Worm (Caenorhabditis elegans) whole organism, L2 larva: ENCODE data around the gene F12F6.1.
A peak's percentile ranks its signal among the peaks of the same experiment; 100 is the strongest.

ENCODE experiments used
- F13H6.1 ChIP-seq: sonication (generic microtip); optimal IDR thresholded peaks from 2 replicates; lab custom pipeline; 2016; ENCODE audit warnings: missing genetic modification characterization, missing compliant biosample characterization
- R02D3.7 ChIP-seq: fragments of 150-350 bp; optimal IDR thresholded peaks from 2 replicates; lab custom pipeline; 2014; ENCODE audit warnings: missing biosample characterization, missing genetic modification characterization
- Y55F3AM.14 ChIP-seq: fragments of 200-800 bp; sonication (Bioruptor generic); optimal IDR thresholded peaks from 2 replicates; lab custom pipeline; 2018; ENCODE audit warnings: mild to moderate bottlenecking, missing genetic modification characterization, missing compliant biosample characterization
- ZK546.5 ChIP-seq: sonication (generic microtip); optimal IDR thresholded peaks from 2 replicates; lab custom pipeline; 2017; ENCODE audit warnings: missing biosample characterization, missing genetic modification characterization
- alr-1 ChIP-seq: fragments of 150-350 bp; optimal IDR thresholded peaks from 2 replicates; lab custom pipeline; 2014; ENCODE audit warnings: missing biosample characterization, missing genetic modification characterization
- aly-2 ChIP-seq: fragments of 150-350 bp; optimal IDR thresholded peaks from 2 replicates; lab custom pipeline; 2014; ENCODE audit warnings: missing biosample characterization, missing genetic modification characterization
- ceh-16 ChIP-seq: fragments of 150-350 bp; optimal IDR thresholded peaks from 2 replicates; lab custom pipeline; 2014; ENCODE audit warnings: missing biosample characterization, missing genetic modification characterization
- ceh-82 ChIP-seq: fragments of 150-350 bp; optimal IDR thresholded peaks from 2 replicates; lab custom pipeline; 2014; ENCODE audit warnings: missing biosample characterization, missing genetic modification characterization
- crh-2 ChIP-seq: sonication (generic microtip); optimal IDR thresholded peaks from 2 replicates; lab custom pipeline; 2017; ENCODE audit warnings: missing biosample characterization, missing genetic modification characterization
- dmd-4 ChIP-seq: sonication (generic microtip); optimal IDR thresholded peaks from 2 replicates; lab custom pipeline; 2017; ENCODE audit warnings: missing biosample characterization, missing genetic modification characterization
- egl-27 ChIP-seq: sonication (generic microtip); optimal IDR thresholded peaks from 3 replicates; lab custom pipeline; 2017; ENCODE audit warnings: missing biosample characterization, missing genetic modification reagents, missing genetic modification characterization
- elt-1 ChIP-seq: fragments of 150-350 bp; optimal IDR thresholded peaks from 2 replicates; lab custom pipeline; 2014; ENCODE audit warnings: missing biosample characterization, missing genetic modification characterization
- elt-3 ChIP-seq: sonication (generic microtip); optimal IDR thresholded peaks from 2 replicates; lab custom pipeline; 2017; ENCODE audit warnings: missing biosample characterization, missing genetic modification characterization
- fos-1 ChIP-seq: fragments of 150-350 bp; optimal IDR thresholded peaks from 2 replicates; lab custom pipeline; 2014; ENCODE audit warnings: missing biosample characterization, missing genetic modification characterization
- gmeb-1 ChIP-seq: fragments of 150-350 bp; optimal IDR thresholded peaks from 2 replicates; lab custom pipeline; 2014; ENCODE audit warnings: missing biosample characterization, missing genetic modification characterization
- lin-13 ChIP-seq: fragments of 150-350 bp; optimal IDR thresholded peaks from 2 replicates; lab custom pipeline; 2014; ENCODE audit warnings: missing biosample characterization, missing genetic modification reagents, missing genetic modification characterization
- lsy-2 ChIP-seq, 2 experiments: fragments of 150-350 bp in 1 of 2; sonication (generic microtip) in 1 of 2; optimal IDR thresholded peaks; 2 replicates each; lab custom pipeline; 2014 to 2017; ENCODE audit warnings: missing biosample characterization in 2 of 2, missing genetic modification characterization in 2 of 2
- mab-5 ChIP-seq: fragments of 150-350 bp; optimal IDR thresholded peaks from 2 replicates; lab custom pipeline; 2014; ENCODE audit warnings: missing biosample characterization, missing genetic modification characterization
- mbf-1 ChIP-seq: sonication (generic microtip); optimal IDR thresholded peaks from 2 replicates; lab custom pipeline; 2017; ENCODE audit warnings: missing biosample characterization, missing genetic modification characterization
- mdl-1 ChIP-seq, 2 experiments: fragments of 150-350 bp in 1 of 2; sonication (generic microtip) in 1 of 2; optimal IDR thresholded peaks; 2 replicates each; lab custom pipeline; 2017; ENCODE audit warnings: missing biosample characterization in 2 of 2, missing genetic modification characterization in 2 of 2
- nhr-10 ChIP-seq: sonication (generic microtip); optimal IDR thresholded peaks from 2 replicates; lab custom pipeline; 2017; ENCODE audit warnings: missing biosample characterization, missing genetic modification characterization
- nhr-11 ChIP-seq: fragments of 150-350 bp; optimal IDR thresholded peaks from 2 replicates; lab custom pipeline; 2014; ENCODE audit warnings: missing biosample characterization, missing genetic modification characterization
- nhr-12 ChIP-seq: fragments of 150-350 bp; optimal IDR thresholded peaks from 2 replicates; lab custom pipeline; 2014; ENCODE audit warnings: missing biosample characterization, missing genetic modification characterization
- nhr-21 ChIP-seq: fragments of 150-350 bp; optimal IDR thresholded peaks from 2 replicates; lab custom pipeline; 2014; ENCODE audit warnings: missing biosample characterization, missing genetic modification characterization
- nhr-23 ChIP-seq: fragments of 150-350 bp; optimal IDR thresholded peaks from 2 replicates; lab custom pipeline; 2014; ENCODE audit warnings: missing biosample characterization, missing genetic modification reagents, missing genetic modification characterization
- nhr-237 ChIP-seq: fragments of 150-350 bp; optimal IDR thresholded peaks from 2 replicates; lab custom pipeline; 2014; ENCODE audit warnings: missing biosample characterization, missing genetic modification characterization
- nhr-25 ChIP-seq: fragments of 150-350 bp; sonication (generic microtip); optimal IDR thresholded peaks from 3 replicates; lab custom pipeline; 2014; ENCODE audit warnings: missing biosample characterization, missing genetic modification characterization
- nhr-6 ChIP-seq: fragments of 150-350 bp; optimal IDR thresholded peaks from 2 replicates; lab custom pipeline; 2014; ENCODE audit warnings: missing biosample characterization, missing genetic modification characterization
- peb-1 ChIP-seq: fragments of 150-350 bp; optimal IDR thresholded peaks from 2 replicates; lab custom pipeline; 2014; ENCODE audit warnings: missing biosample characterization, missing genetic modification characterization
- skn-1 ChIP-seq: sonication (generic microtip); optimal IDR thresholded peaks from 2 replicates; lab custom pipeline; 2017; ENCODE audit warnings: missing biosample characterization, missing genetic modification characterization
- sma-9 ChIP-seq, 2 experiments: fragments of 150-350 bp in 1 of 2; sonication (generic microtip) in 1 of 2; optimal IDR thresholded peaks; 2 replicates each; lab custom pipeline; 2014 to 2016; ENCODE audit warnings: missing genetic modification characterization in 2 of 2, mild to moderate bottlenecking in 1 of 2, missing biosample characterization in 1 of 2, missing compliant biosample characterization in 1 of 2, missing genetic modification reagents in 1 of 2, moderate library complexity in 1 of 2
- unc-39 ChIP-seq: fragments of 150-350 bp; optimal IDR thresholded peaks from 2 replicates; lab custom pipeline; 2014; ENCODE audit warnings: missing biosample characterization, missing genetic modification characterization
- unc-62 ChIP-seq: fragments of 150-350 bp; optimal IDR thresholded peaks from 2 replicates; lab custom pipeline; 2014; ENCODE audit warnings: missing biosample characterization, missing genetic modification reagents, missing genetic modification characterization
- zag-1 ChIP-seq: fragments of 150-350 bp; optimal IDR thresholded peaks from 2 replicates; lab custom pipeline; 2014; ENCODE audit warnings: missing biosample characterization, missing genetic modification characterization
- ztf-11 ChIP-seq: sonication (generic microtip); optimal IDR thresholded peaks from 2 replicates; lab custom pipeline; 2017; ENCODE audit warnings: missing biosample characterization, missing genetic modification characterization
- ztf-4 ChIP-seq: fragments of 150-350 bp; optimal IDR thresholded peaks from 2 replicates; lab custom pipeline; 2014; ENCODE audit warnings: missing biosample characterization, missing genetic modification characterization

F12F6.1 gene

DNA sequence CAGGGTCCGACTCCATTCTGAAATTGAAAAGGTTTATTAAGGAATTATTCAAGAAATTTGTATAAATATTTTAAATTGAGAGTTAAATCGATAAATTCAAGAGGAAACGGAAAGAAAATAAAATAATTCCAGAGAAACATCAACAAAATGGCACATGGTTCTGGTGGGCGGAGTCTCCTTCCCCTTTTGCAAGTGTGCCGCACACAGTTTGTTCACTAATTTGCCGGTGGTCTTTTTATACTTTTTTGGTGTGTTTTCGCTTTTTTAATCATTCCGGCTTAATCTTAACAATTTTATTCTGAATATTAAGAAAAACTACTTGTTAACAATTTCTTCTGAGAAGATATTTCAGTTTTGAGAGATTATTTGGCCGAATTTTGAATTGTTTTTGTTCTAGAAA lies 21.2 kb downstream of the F12F6.1 start, which contains the start of the genes ragc-1 and Y24F12A.1 (continued):
- TF ChIP-seq unc-39 (tag; lab: Kevin White, UChicago) (no peak), alr-1 (no peak), lin-13 (peak; percentile 27)
- TF ChIP-seq, all 48 proteins: peak for 15

DNA sequence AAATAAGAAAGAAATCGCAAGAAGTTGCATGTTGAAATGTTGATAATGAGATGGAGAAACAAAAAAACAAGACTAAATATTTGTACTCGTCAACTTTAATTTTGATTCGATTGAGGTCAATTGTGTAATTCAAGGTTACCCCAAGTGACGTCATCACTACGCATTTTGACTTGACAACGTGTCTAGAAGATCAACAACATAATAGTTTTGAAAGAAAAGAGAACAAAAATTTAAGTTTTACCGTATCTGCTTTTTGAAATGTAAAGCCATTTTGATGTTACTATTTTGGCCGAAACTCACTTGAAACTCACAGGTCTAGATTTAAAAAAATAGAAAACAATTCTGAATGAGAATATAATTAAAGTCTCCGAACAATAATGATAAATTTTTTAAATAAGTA lies 37.2 kb downstream of the F12F6.1 start, which contains the start of gene dsl-5:
TSS of gene dsl-5 (minus strand) at position 101 of the 400 bp plus-strand sequence.
- TF ChIP-seq Y55F3AM.14 (GFP tag; lab: Kevin White, UChicago) (no peak), nhr-25 (tag; lab: Kevin White, UChicago) (peak; percentile 8), egl-27 (tag; lab: Kevin White, UChicago) (no peak)
- TF ChIP-seq, all 48 proteins: peak for 1

DNA sequence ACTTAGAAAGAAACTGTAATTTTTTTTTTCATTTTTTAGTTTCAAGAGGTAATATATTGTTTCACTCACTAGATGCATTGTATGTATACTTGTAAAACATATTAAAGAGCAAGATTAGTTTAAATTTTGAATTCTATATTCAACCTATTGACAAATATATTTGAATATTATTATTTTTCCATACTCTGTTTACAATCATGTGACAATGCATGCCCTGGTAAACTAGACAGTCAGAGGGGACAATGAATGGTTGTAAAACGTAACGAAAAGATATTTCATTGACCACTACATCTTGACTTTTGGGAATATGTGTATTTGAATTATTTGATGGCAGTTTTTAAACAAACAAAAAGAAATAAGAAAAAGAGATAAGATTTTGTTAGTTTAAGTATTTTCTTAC lies 38.6 kb downstream of the F12F6.1 start:
- TF ChIP-seq dmd-4 (tag; lab: Kevin White, UChicago) (no peak), ztf-4 (tag; lab: Kevin White, UChicago) (no peak), elt-1 (tag; lab: Kevin White, UChicago) (no peak), zag-1 (tag; lab: Kevin White, UChicago) (no peak), ztf-11 (tag; lab: Kevin White, UChicago) (no peak), ceh-82 (tag; lab: Kevin White, UChicago) (no peak)
- TF ChIP-seq, all 48 proteins: peak for 0

DNA sequence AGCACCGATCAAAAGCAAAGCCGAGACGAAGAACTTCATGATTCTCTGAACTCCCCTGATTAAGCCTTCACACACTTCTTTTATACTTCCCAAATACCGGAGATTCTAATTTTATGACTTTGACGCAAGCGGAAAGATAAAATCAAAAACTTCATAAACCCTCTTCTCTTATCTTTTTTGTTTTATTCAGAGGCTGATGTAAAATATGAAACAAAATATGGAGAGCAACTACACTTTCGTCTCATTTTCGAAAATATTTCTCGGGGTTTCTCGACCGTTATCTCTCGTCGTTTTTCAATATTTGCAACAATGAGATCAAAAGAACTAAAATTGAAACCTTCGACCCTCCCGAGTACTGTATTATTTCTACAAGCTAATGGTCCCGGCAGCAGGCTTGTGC lies 39.3 kb downstream of the F12F6.1 start, which contains the start of gene lys-4:
TSS of gene lys-4 (minus strand) at position 115 of the 400 bp plus-strand sequence.
- peak; percentile 25 for TF ChIP-seq sma-9 (GFP tag; optimal IDR thresholded peaks at IDR 0.05; lab: Kevin White, UChicago)
- TF ChIP-seq sma-9 (tag; optimal IDR thresholded peaks at IDR 0.05; lab: Kevin White, UChicago): no peak
- no peak for TF ChIP-seq nhr-6 (tag; lab: Kevin White, UChicago)
- TF ChIP-seq ceh-82 (tag; lab: Kevin White, UChicago): no peak
- TF ChIP-seq fos-1: peak; percentile 38

DNA sequence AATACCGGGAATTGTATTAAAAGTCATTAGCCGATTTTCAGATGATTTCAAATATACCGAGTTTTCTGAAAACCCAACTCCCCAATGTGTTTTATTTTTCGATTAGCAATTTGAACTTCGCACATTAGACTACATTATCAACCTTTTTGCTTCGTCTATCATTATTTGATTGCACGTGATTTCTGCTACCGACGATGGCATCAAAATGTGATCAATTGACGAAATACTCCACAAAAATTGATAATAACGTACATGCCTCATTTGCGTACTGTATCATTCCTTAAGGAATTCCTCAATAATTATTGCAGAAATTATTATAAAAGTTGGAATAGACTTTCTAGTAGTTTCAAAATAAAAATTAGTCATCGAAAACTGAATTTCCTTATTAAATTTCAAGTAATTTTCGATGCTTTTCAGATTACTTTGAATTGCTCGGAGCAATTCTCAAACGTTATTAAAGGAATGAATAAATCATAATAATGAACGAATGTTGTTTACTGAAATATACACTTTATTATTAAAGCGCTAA lies 40.1 kb downstream of the F12F6.1 start:
- no peak for TF ChIP-seq ZK546.5 (tag; lab: Kevin White, UChicago)
- no peak for TF ChIP-seq F13H6.1 (tag; lab: Kevin White, UChicago)
- no peak for TF ChIP-seq skn-1 (tag; lab: Kevin White, UChicago)
- TF ChIP-seq mbf-1 (tag; lab: Kevin White, UChicago): no peak
- TF ChIP-seq nhr-237: no peak
- TF ChIP-seq nhr-25 (tag; lab: Kevin White, UChicago): no peak
- TF ChIP-seq nhr-11 (tag; lab: Kevin White, UChicago): no peak
- TF ChIP-seq sma-9 (GFP tag; optimal IDR thresholded peaks at IDR 0.05; lab: Kevin White, UChicago): peak; percentile 54
- TF ChIP-seq sma-9 (tag; optimal IDR thresholded peaks at IDR 0.05; lab: Kevin White, UChicago): no peak
- no peak for TF ChIP-seq Y55F3AM.14 (GFP tag; lab: Kevin White, UChicago)
- no peak for TF ChIP-seq lsy-2 (tag; optimal IDR thresholded peaks at IDR 0.05; lab: Kevin White, UChicago)
- no peak for TF ChIP-seq alr-1
- TF ChIP-seq R02D3.7 (tag; lab: Kevin White, UChicago): no peak
- TF ChIP-seq nhr-12: no peak
- no peak for TF ChIP-seq mab-5 (tag; lab: Kevin White, UChicago)
- TF ChIP-seq peb-1 (tag; lab: Kevin White, UChicago): no peak
- no peak for TF ChIP-seq unc-62 (GFP tag; lab: Kevin White, UChicago)
- TF ChIP-seq lin-13: no peak
- no peak for TF ChIP-seq nhr-23 (tag; lab: Kevin White, UChicago)
- no peak for TF ChIP-seq nhr-21
- TF ChIP-seq gmeb-1: peak; percentile 7
- no peak for TF ChIP-seq elt-3 (tag; lab: Kevin White, UChicago)
- TF ChIP-seq ceh-82 (tag; lab: Kevin White, UChicago): no peak
- TF ChIP-seq dmd-4 (tag; lab: Kevin White, UChicago): no peak
- no peak for TF ChIP-seq mdl-1 (tag; optimal IDR thresholded peaks at IDR 0.05; lab: Kevin White, UChicago)
- no peak for TF ChIP-seq ztf-11 (tag; lab: Kevin White, UChicago)
- TF ChIP-seq ceh-16 (tag; lab: Kevin White, UChicago): no peak
- no peak for TF ChIP-seq nhr-6 (tag; lab: Kevin White, UChicago)
- peak; percentile 40 for TF ChIP-seq fos-1
- peak; percentile 27 for TF ChIP-seq crh-2 (tag; lab: Kevin White, UChicago)
- no peak for TF ChIP-seq nhr-10 (tag; lab: Kevin White, UChicago)
- no peak for TF ChIP-seq aly-2 (tag; lab: Kevin White, UChicago)
- TF ChIP-seq, all 48 proteins: peak for 4
